Fruit fly (Drosophila melanogaster) whole organism, prepupa: ENCODE measurements around the gene TwdlY.

Experiments used
- Blimp-1 ChIP-seq: fragments of 200-800 bp; sonication (Bioruptor generic); optimal IDR thresholded peaks from 3 replicates; lab custom pipeline; 2017; ENCODE audit warnings: missing biosample characterization, missing genetic modification characterization, mild to moderate bottlenecking, moderate library complexity, missing genetic modification reagents
- CG16779 ChIP-seq: fragments of 200-800 bp; sonication (Bioruptor generic); optimal IDR thresholded peaks from 3 replicates; lab custom pipeline; 2017; ENCODE audit warnings: missing biosample characterization, mild to moderate bottlenecking, missing genetic modification characterization
- CG6792 ChIP-seq: fragments of 200-800 bp; sonication (Bioruptor generic); optimal IDR thresholded peaks from 3 replicates; lab custom pipeline; 2016; ENCODE audit warnings: missing biosample characterization, missing genetic modification characterization
- CG6808 ChIP-seq: fragments of 200-800 bp; sonication (Bioruptor generic); optimal IDR thresholded peaks from 3 replicates; lab custom pipeline; 2017; ENCODE audit warnings: missing biosample characterization, missing genetic modification characterization, mild to moderate bottlenecking, moderate library complexity, missing genetic modification reagents
- CG9139 ChIP-seq: fragments of 200-800 bp; sonication (Bioruptor generic); optimal IDR thresholded peaks from 3 replicates; lab custom pipeline; 2017; ENCODE audit warnings: missing biosample characterization, mild to moderate bottlenecking, missing genetic modification characterization
- Ets21C ChIP-seq: fragments of 200-800 bp; sonication (Bioruptor generic); optimal IDR thresholded peaks from 3 replicates; lab custom pipeline; 2016; ENCODE audit warnings: missing biosample characterization, missing genetic modification characterization
- Ets96B ChIP-seq: fragments of 200-800 bp; optimal IDR thresholded peaks from 2 replicates; lab custom pipeline; 2019; ENCODE audit warnings: missing biosample characterization, mild to moderate bottlenecking, missing genetic modification characterization, moderate library complexity
- Hr39 ChIP-seq: fragments of 200-800 bp; sonication (Bioruptor generic); optimal IDR thresholded peaks from 2 replicates; lab custom pipeline; 2016; ENCODE audit warnings: missing biosample characterization, missing genetic modification characterization
- Hr4 ChIP-seq: fragments of 200-800 bp; sonication (Bioruptor generic); optimal IDR thresholded peaks from 3 replicates; lab custom pipeline; 2016; ENCODE audit warnings: missing biosample characterization, missing genetic modification characterization
- OdsH ChIP-seq: fragments of 200-800 bp; sonication (Bioruptor generic); optimal IDR thresholded peaks from 3 replicates; lab custom pipeline; 2016; ENCODE audit warnings: missing biosample characterization, missing genetic modification characterization
- Smox ChIP-seq: fragments of 200-800 bp; sonication (Bioruptor generic); optimal IDR thresholded peaks from 3 replicates; lab custom pipeline; 2016; ENCODE audit warnings: missing biosample characterization, missing genetic modification characterization
- achi ChIP-seq: fragments of 200-800 bp; sonication (Bioruptor generic); optimal IDR thresholded peaks from 3 replicates; lab custom pipeline; 2016; ENCODE audit warnings: missing biosample characterization, missing genetic modification characterization
- acj6 ChIP-seq: fragments of 200-800 bp; sonication (Bioruptor generic); optimal IDR thresholded peaks from 3 replicates; lab custom pipeline; 2016; ENCODE audit warnings: missing biosample characterization, missing genetic modification characterization
- net ChIP-seq: fragments of 200-800 bp; sonication (Bioruptor generic); optimal IDR thresholded peaks from 3 replicates; lab custom pipeline; 2016; ENCODE audit warnings: missing biosample characterization, missing genetic modification characterization

- TF ChIP-seq Hr39 (GFP tag; lab: Kevin White, UChicago) (no peak), Hr4 (GFP tag; lab: Kevin White, UChicago) (no peak), achi (no peak), CG6808 (GFP tag; lab: Kevin White, UChicago) (no peak), Blimp-1 (GFP tag; lab: Kevin White, UChicago) (no peak), acj6 (GFP tag; lab: Kevin White, UChicago) (no peak), Smox (GFP tag; lab: Kevin White, UChicago) (no peak), OdsH (no peak), net (GFP tag; lab: Kevin White, UChicago) (no peak), CG6792 (no peak), Ets21C (GFP tag; lab: Kevin White, UChicago) (no peak), CG9139 (no peak), CG16779 (tag; lab: Kevin White, UChicago) (no peak), Ets96B (tag; lab: Kevin White, UChicago) (no peak)
Measured at dm6 chrX:16718169-16718723, 16.5 kb upstream of the TwdlY start.
